Fruit fly (Drosophila melanogaster): ENCODE results near the gene Rab11.
A peak's percentile ranks its signal among the peaks of the same experiment; 100 is the strongest.

Rab11 gene

DNA sequence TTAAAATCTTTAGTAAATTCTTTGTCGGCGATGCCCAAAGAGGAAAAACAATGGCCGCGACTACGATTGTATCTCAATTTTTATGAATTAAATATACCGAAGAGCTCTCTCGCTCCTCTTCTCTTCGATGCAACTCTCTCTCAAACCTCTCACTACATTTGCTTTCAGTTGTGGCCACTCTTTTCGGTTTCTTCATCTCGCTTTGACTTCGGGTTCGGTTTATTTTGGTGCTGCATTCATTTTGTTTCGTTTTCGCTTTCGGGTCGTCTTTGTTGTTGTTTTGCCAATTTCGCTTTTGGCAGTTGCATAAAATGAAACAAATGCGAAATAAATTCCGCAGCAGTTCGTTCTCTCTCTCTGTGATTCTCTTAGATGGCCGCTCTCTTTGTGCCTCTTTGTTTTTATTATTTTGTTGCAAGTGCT, 41.7 kb downstream of the Rab11 start (continued):
- peak; percentile 23; the same call in 1 of the 2 replicates for TF ChIP-seq sna (GFP tag; IDR thresholded peaks at IDR 0.05; ENCODE audit: partially characterized antibody)
- no peak for TF ChIP-seq D (optimal IDR thresholded peaks at IDR 0.05)
- no peak for TF ChIP-seq D (GFP tag; optimal IDR thresholded peaks at IDR 0.05)
- TF ChIP-seq Dll (GFP tag; IDR thresholded peaks at IDR 0.05; ENCODE audit: partially characterized antibody): peak; percentile 38; the same call in 1 of the 4 replicates
- peak; percentile 72 for TF ChIP-seq lbe (GFP tag; optimal IDR thresholded peaks at IDR 0.05)
- TF ChIP-seq nom (GFP tag; optimal IDR thresholded peaks at IDR 0.05): peak; percentile 98
- no peak for TF ChIP-seq CG1024 (GFP tag; IDR thresholded peaks at IDR 0.05)
- TF ChIP-seq CG3163 (GFP tag; optimal IDR thresholded peaks at IDR 0.05): peak; percentile 85
- no peak for TF ChIP-seq CG14710 (tag; optimal IDR thresholded peaks at IDR 0.05)
- TF ChIP-seq kah (GFP tag; optimal IDR thresholded peaks at IDR 0.05): no peak
- no peak for TF ChIP-seq zen (tag; optimal IDR thresholded peaks at IDR 0.05)
- no peak for TF ChIP-seq br (optimal IDR thresholded peaks at IDR 0.05)
- no peak for TF ChIP-seq dmrt11E (tag; optimal IDR thresholded peaks at IDR 0.05)
- TF ChIP-seq schlank (tag; optimal IDR thresholded peaks at IDR 0.05): no peak
- TF ChIP-seq croc (GFP tag; conservative IDR thresholded peaks at IDR 0.05): no peak
- no peak for TF ChIP-seq CG1602 (GFP tag; optimal IDR thresholded peaks at IDR 0.05)
- no peak for TF ChIP-seq CG10209 (GFP tag; optimal IDR thresholded peaks at IDR 0.05)
- TF ChIP-seq CG13287 (GFP tag; IDR thresholded peaks at IDR 0.05; ENCODE audit: partially characterized antibody): no peak
- TF ChIP-seq CG18599 (GFP tag; optimal IDR thresholded peaks at IDR 0.05): no peak
- no peak for TF ChIP-seq CG15269 (tag; optimal IDR thresholded peaks at IDR 0.05)
- no peak for TF ChIP-seq CG12155 (GFP tag; optimal IDR thresholded peaks at IDR 0.05)
- TF ChIP-seq MBD-R2 (GFP tag; IDR thresholded peaks at IDR 0.05): no peak
- no peak for TF ChIP-seq CG33557 (GFP tag; optimal IDR thresholded peaks at IDR 0.05)
- TF ChIP-seq CG10366 (GFP tag; IDR thresholded peaks at IDR 0.05): no peak
- no peak for TF ChIP-seq Xrp1 (GFP tag; IDR thresholded peaks at IDR 0.05)
- TF ChIP-seq CG10979 (tag; optimal IDR thresholded peaks at IDR 0.05): no peak
- TF ChIP-seq Trl (optimal IDR thresholded peaks at IDR 0.05): peak; percentile 73 to 79
- no peak for TF ChIP-seq Trl (GFP tag; optimal IDR thresholded peaks at IDR 0.05)
- no peak for TF ChIP-seq dm (GFP tag; optimal IDR thresholded peaks at IDR 0.05)

DNA sequence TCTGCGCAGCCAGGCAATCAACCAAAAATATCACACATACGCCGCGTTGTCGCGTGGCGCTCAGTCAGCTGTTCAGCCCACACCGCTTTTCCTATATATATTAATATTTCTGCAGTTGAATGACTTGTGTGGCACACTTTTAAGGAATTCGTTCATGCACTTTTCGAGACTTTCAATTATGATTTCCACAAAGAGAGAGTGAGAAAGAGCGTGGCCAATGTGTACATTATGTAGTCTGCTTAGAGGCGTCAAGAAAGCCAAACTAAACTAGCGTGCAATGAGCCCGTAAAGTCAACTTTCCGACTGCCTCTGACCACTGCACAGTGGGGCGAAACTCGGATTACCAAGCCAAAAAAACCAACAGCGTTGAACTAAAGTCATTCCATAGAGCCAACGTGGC, 42.9 kb downstream of the Rab11 start:
- 0 out of 3 replicates have a peak, but pooled peaks have one; percentile 24 for TF ChIP-seq ci (GFP tag; IDR thresholded peaks at IDR 0.05)
- peak; percentile 3 for TF ChIP-seq Ets65A (GFP tag)
- peak; percentile 47 for TF ChIP-seq sens (GFP tag)
- peak; percentile 75 for TF ChIP-seq CG7372 (GFP tag; IDR thresholded peaks at IDR 0.05)
- peak; percentile 99 for TF ChIP-seq CG10431 (GFP tag; optimal IDR thresholded peaks at IDR 0.05)
- no peak for TF ChIP-seq CG4854 (GFP tag; optimal IDR thresholded peaks at IDR 0.05)
- peak; percentile 57 for TF ChIP-seq CG15601 (tag; optimal IDR thresholded peaks at IDR 0.05)
- no peak for TF ChIP-seq NC2β (GFP tag; optimal IDR thresholded peaks at IDR 0.05)
- no peak for TF ChIP-seq Hsf (GFP tag; optimal IDR thresholded peaks at IDR 0.05)
- TF ChIP-seq CG2199 (GFP tag; IDR thresholded peaks at IDR 0.05): no peak
- peak; percentile 16 for TF ChIP-seq Med (GFP tag)
- 0 out of 3 replicates have a peak, but pooled peaks have one; percentile 7 for TF ChIP-seq CG6175 (GFP tag; IDR thresholded peaks at IDR 0.05)
- peak in 1 of 2 experiments; percentile 5 for TF ChIP-seq crp (GFP tag; optimal IDR thresholded peaks at IDR 0.05)

Measured in whole organism, embryonic.